Fruit fly (Drosophila melanogaster): ENCODE data around the gene CG32486.

CG32486 gene

DNA sequence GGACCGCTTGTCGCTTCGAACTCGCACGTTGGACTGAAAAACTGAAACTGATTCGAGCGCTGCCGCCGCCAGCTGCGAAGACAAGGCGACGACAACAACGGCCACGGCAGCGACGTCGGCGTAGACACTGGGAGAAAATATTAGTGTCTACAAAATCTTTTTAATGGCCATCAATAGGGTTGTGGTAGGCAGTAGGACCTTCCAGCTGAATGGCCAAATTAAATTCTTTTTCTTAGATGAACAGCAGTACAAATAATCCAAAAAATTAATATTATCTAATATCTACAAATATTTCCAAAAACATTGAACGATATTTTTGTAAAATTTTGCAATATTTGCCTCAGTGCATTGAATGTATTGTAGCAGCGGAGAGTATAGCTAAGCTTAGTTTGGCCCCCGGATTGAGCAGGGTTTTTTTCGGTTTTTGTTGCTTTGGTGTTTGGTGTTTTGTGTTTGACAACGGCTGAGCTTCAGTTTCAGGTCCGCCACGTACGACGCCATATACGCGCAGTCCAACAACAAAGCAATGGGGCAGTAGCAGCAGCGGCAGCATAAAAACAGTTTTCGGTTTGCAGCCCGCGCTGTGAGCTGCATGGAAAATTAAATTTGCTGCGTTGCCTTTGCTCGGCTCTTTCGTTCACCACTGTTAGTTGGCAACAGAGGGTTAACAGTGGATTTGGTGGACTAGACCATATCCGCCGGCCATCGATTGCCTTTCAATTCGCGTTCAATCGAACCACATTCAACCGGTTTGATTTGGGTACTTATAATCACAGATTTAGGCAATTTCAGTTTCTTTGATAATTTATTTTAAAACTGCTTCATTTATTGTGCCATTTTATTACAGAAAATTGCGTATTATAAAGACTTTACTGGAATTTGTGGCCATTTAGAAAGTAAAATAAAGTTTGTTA, 36.5 kb upstream of the CG32486 start, which contains the start of gene Cht7 (continued):
- no peak for TF ChIP-seq stwl (tag; optimal IDR thresholded peaks at IDR 0.05)
- peak; percentile 84 for TF ChIP-seq salm (tag; optimal IDR thresholded peaks at IDR 0.05)
- peak; percentile 19 for TF ChIP-seq D19B (GFP tag; optimal IDR thresholded peaks at IDR 0.05)
- peak; percentile 84 for TF ChIP-seq zfh1 (GFP tag; IDR thresholded peaks at IDR 0.05)
- TF ChIP-seq CG10543 (GFP tag; optimal IDR thresholded peaks at IDR 0.05) = peak; percentile 90
- TF ChIP-seq gt (GFP tag; IDR thresholded peaks at IDR 0.05) = peak; percentile 42; the same call in 1 of the 2 replicates
- no peak for TF ChIP-seq BEAF-32 (GFP tag; optimal IDR thresholded peaks at IDR 0.05)
- TF ChIP-seq Antp (GFP tag; optimal IDR thresholded peaks at IDR 0.05) = peak; percentile 52
- TF ChIP-seq CG7786 (GFP tag; optimal IDR thresholded peaks at IDR 0.05) = peak; percentile 63
- TF ChIP-seq esg (GFP tag; conservative IDR thresholded peaks at IDR 0.05) = peak; percentile 79
- TF ChIP-seq CG31365 (tag; optimal IDR thresholded peaks at IDR 0.05) = peak; percentile 20
- peak; percentile 85 for TF ChIP-seq CG14441 (GFP tag; IDR thresholded peaks at IDR 0.05)
- peak; percentile 65 for TF ChIP-seq Lhr (GFP tag; optimal IDR thresholded peaks at IDR 0.05)
- TF ChIP-seq CG14710 (tag; optimal IDR thresholded peaks at IDR 0.05) = peak; percentile 73
- TF ChIP-seq CG4707 (GFP tag; optimal IDR thresholded peaks at IDR 0.05) = peak; percentile 69
- peak; percentile 79; the same call in 1 of the 2 replicates for TF ChIP-seq klu (GFP tag; IDR thresholded peaks at IDR 0.05)
- peak; percentile 83 for TF ChIP-seq stc (GFP tag; IDR thresholded peaks at IDR 0.05)
- TF ChIP-seq unc-4 (GFP tag; IDR thresholded peaks at IDR 0.05; ENCODE audit: partially characterized antibody) = no peak
- peak; percentile 90 for TF ChIP-seq CG12391 (tag; optimal IDR thresholded peaks at IDR 0.05)
- peak; percentile 64 for TF ChIP-seq CG17612 (GFP tag; IDR thresholded peaks at IDR 0.05)
- peak; percentile 83 for TF ChIP-seq ara (GFP tag; IDR thresholded peaks at IDR 0.05)
- TF ChIP-seq al (GFP tag; IDR thresholded peaks at IDR 0.05) = peak; percentile 76
- peak; percentile 42; the same call in 1 of the 2 replicates for TF ChIP-seq rib (GFP tag; IDR thresholded peaks at IDR 0.05)
- TF ChIP-seq CG4424 (GFP tag; optimal IDR thresholded peaks at IDR 0.05) = peak; percentile 77
- TF ChIP-seq mam (GFP tag; optimal IDR thresholded peaks at IDR 0.05) = peak; percentile 47
- TF ChIP-seq ewg (GFP tag; optimal IDR thresholded peaks at IDR 0.05) = peak; percentile 82
- TF ChIP-seq ash1 (GFP tag; optimal IDR thresholded peaks at IDR 0.05) = no peak
- no peak for TF ChIP-seq prd (optimal IDR thresholded peaks at IDR 0.05)
- peak; percentile 85 for TF ChIP-seq prd (GFP tag; IDR thresholded peaks at IDR 0.05)
- TF ChIP-seq CTCF (GFP tag; optimal IDR thresholded peaks at IDR 0.05) = peak; percentile 18
- TF ChIP-seq ATbp (GFP tag; optimal IDR thresholded peaks at IDR 0.05) = peak; percentile 91
- TF ChIP-seq CG6813 (GFP tag; optimal IDR thresholded peaks at IDR 0.05) = peak; percentile 78
- TF ChIP-seq sob (GFP tag; IDR thresholded peaks at IDR 0.05) = peak; percentile 83
- TF ChIP-seq CG4404 (GFP tag; IDR thresholded peaks at IDR 0.05) = peak; percentile 58
- TF ChIP-seq CG12659 (GFP tag; optimal IDR thresholded peaks at IDR 0.05) = peak; percentile 92
- TF ChIP-seq ci (GFP tag; IDR thresholded peaks at IDR 0.05) = peak; percentile 86
- peak; percentile 53 for TF ChIP-seq CG12104 (GFP tag; optimal IDR thresholded peaks at IDR 0.05)
- peak; percentile 57 for TF ChIP-seq zen (tag; optimal IDR thresholded peaks at IDR 0.05)
- TF ChIP-seq CG10654 (GFP tag; optimal IDR thresholded peaks at IDR 0.05) = peak; percentile 49
- peak; percentile 50; the same call in 1 of the 2 replicates for TF ChIP-seq CG11085 (GFP tag; IDR thresholded peaks at IDR 0.05)
- peak; percentile 70 to 86 for TF ChIP-seq dpn (GFP tag; optimal IDR thresholded peaks at IDR 0.05)
- TF ChIP-seq her (GFP tag; optimal IDR thresholded peaks at IDR 0.05) = peak; percentile 34
- TF ChIP-seq CG43689 (GFP tag; IDR thresholded peaks at IDR 0.05) = peak; percentile 29; the same call in 1 of the 2 replicates
- no peak for TF ChIP-seq ac (GFP tag; optimal IDR thresholded peaks at IDR 0.05)
- TF ChIP-seq CG5953 (GFP tag; IDR thresholded peaks at IDR 0.05) = peak; percentile 47; the same call in 1 of the 2 replicates
- TF ChIP-seq tio (GFP tag; optimal IDR thresholded peaks at IDR 0.05) = peak; percentile 76
- TF ChIP-seq Atf3 (GFP tag; optimal IDR thresholded peaks at IDR 0.05) = peak; percentile 62
- peak; percentile 89 for TF ChIP-seq so (GFP tag; IDR thresholded peaks at IDR 0.05)
- TF ChIP-seq ham (GFP tag; IDR thresholded peaks at IDR 0.05) = peak; percentile 61; the same call in 1 of the 2 replicates

Measured in whole organism, embryonic.